Worm (Caenorhabditis elegans): ENCODE measurements around the gene C38C10.3.
A peak's percentile ranks its signal among the peaks of the same experiment; 100 is the strongest.

Gene C38C10.3

ce11 chrIII:9346114-9346513 lies 39.3 kb downstream of the C38C10.3 start:
- TF ChIP-seq zip-2 (tag; optimal IDR thresholded peaks at IDR 0.05) (no peak), hlh-11 (tag; optimal IDR thresholded peaks at IDR 0.05) (peak; percentile 16), madf-5 (GFP tag; IDR thresholded peaks at IDR 0.05) (no peak), F44E2.7 (GFP tag; IDR thresholded peaks at IDR 0.05) (no peak), unc-62 (GFP tag; optimal IDR thresholded peaks at IDR 0.05 in 1 of 2) (peak in 1 of 2 experiments; percentile 83), unc-62 (tag; optimal IDR thresholded peaks at IDR 0.05) (no peak), saeg-2 (GFP tag; IDR thresholded peaks at IDR 0.05) (no peak)

ce11 chrIII:9344347-9344746 lies 41.1 kb downstream of the C38C10.3 start, which contains the start of gene emb-9:
emb-9 (minus strand) TSS chrIII:9344447.
- TF ChIP-seq F44E2.7 (GFP tag; IDR thresholded peaks at IDR 0.05) (no peak), nhr-237 (tag; optimal IDR thresholded peaks at IDR 0.05) (no peak), ceh-82 (tag; optimal IDR thresholded peaks at IDR 0.05) (no peak), dmd-8 (GFP tag; IDR thresholded peaks at IDR 0.05) (no peak), mdl-1 (tag; optimal IDR thresholded peaks at IDR 0.05) (no peak), F26F4.8 (GFP tag; conservative IDR thresholded peaks at IDR 0.05) (no peak), attf-4 (tag; optimal IDR thresholded peaks at IDR 0.05) (no peak), saeg-2 (GFP tag; IDR thresholded peaks at IDR 0.05) (no peak), zip-2 (tag; optimal IDR thresholded peaks at IDR 0.05) (no peak), F10B5.3 (tag; optimal IDR thresholded peaks at IDR 0.05) (no peak), spr-1 (tag; optimal IDR thresholded peaks at IDR 0.05) (no peak)

- TF ChIP-seq ceh-32 (tag; optimal IDR thresholded peaks at IDR 0.05; ENCODE audit: poor library complexity) = no peak
- TF ChIP-seq ctbp-1 (GFP tag; IDR thresholded peaks at IDR 0.05) = no peak
- TF ChIP-seq set-16 (GFP tag; IDR thresholded peaks at IDR 0.05) = no peak
- peak in 1 of 2 experiments; percentile 93 for TF ChIP-seq unc-62 (GFP tag; optimal IDR thresholded peaks at IDR 0.05 in 1 of 2)
- TF ChIP-seq unc-62 (tag; optimal IDR thresholded peaks at IDR 0.05) = no peak
These were observed 45.4 kb downstream of the C38C10.3 start for ce11 chrIII:9340025-9340424.

- TF ChIP-seq mep-1 (tag; optimal IDR thresholded peaks at IDR 0.05) (no peak), zfp-3 (GFP tag; conservative IDR thresholded peaks at IDR 0.05) (no peak), unc-62 (GFP tag; optimal IDR thresholded peaks at IDR 0.05 in 1 of 2) (peak in 1 of 2 experiments; percentile 92), unc-62 (tag; optimal IDR thresholded peaks at IDR 0.05) (no peak), Y75B8A.6 (GFP tag; IDR thresholded peaks at IDR 0.05) (no peak), zag-1 (tag; optimal IDR thresholded peaks at IDR 0.05) (no peak)
These were observed 47.5 kb downstream of the C38C10.3 start for ce11 chrIII:9337968-9338367.

ce11 chrIII:9336807-9337206 lies 48.6 kb downstream of the C38C10.3 start:
- no peak for TF ChIP-seq mxl-2 (GFP tag; conservative IDR thresholded peaks at IDR 0.05)
- TF ChIP-seq duxl-1 (tag; optimal IDR thresholded peaks at IDR 0.05; ENCODE audit: poor library complexity) = no peak
- TF ChIP-seq attf-4 (tag; optimal IDR thresholded peaks at IDR 0.05) = no peak
- TF ChIP-seq unc-62 (GFP tag; optimal IDR thresholded peaks at IDR 0.05 in 1 of 2) = peak in 1 of 2 experiments; percentile 95
- no peak for TF ChIP-seq unc-62 (tag; optimal IDR thresholded peaks at IDR 0.05)
- no peak for TF ChIP-seq ama-1 (optimal IDR thresholded peaks at IDR 0.05)
- TF ChIP-seq ceh-82 (tag; optimal IDR thresholded peaks at IDR 0.05) = no peak

ce11 chrIII:9335076-9335475 lies 50.4 kb downstream of the C38C10.3 start:
- TF ChIP-seq T26A8.4 (GFP tag; IDR thresholded peaks at IDR 0.05) (no peak), duxl-1 (tag; optimal IDR thresholded peaks at IDR 0.05; ENCODE audit: poor library complexity) (no peak), ceh-82 (tag; optimal IDR thresholded peaks at IDR 0.05) (no peak), egl-27 (tag; optimal IDR thresholded peaks at IDR 0.05) (no peak), lin-1 (GFP tag; IDR thresholded peaks at IDR 0.05) (no peak), vab-7 (GFP tag; IDR thresholded peaks at IDR 0.05) (no peak), mxl-3 (GFP tag; optimal IDR thresholded peaks at IDR 0.05) (no peak), pqm-1 (tag; optimal IDR thresholded peaks at IDR 0.05) (no peak), jun-1 (tag; optimal IDR thresholded peaks at IDR 0.05) (no peak), saeg-2 (GFP tag; IDR thresholded peaks at IDR 0.05) (no peak), F49E8.2 (tag; optimal IDR thresholded peaks at IDR 0.05; ENCODE audit: borderline replicate concordance) (no peak), mdt-29 (GFP tag; IDR thresholded peaks at IDR 0.05) (no peak), hif-1 (tag; optimal IDR thresholded peaks at IDR 0.05) (no peak), madf-9 (GFP tag; conservative IDR thresholded peaks at IDR 0.05) (no peak), ama-1 (optimal IDR thresholded peaks at IDR 0.05) (no peak), nhr-111 (GFP tag; optimal IDR thresholded peaks at IDR 0.05) (no peak), aha-1 (tag) (no peak), nhr-6 (tag; optimal IDR thresholded peaks at IDR 0.05) (no peak), nhr-77 (tag; optimal IDR thresholded peaks at IDR 0.05) (no peak)
